Worm (Caenorhabditis elegans): Measurements from ENCODE around the gene dpy-21.
"Not testable (repeated sequence)": the region's sequence is repeated elsewhere in the genome, so short reads cannot be mapped to it uniquely, and the experiment has no call there.

Gene dpy-21

ce11 chrV:17924095-17925000 lies 24.6 kb downstream of the dpy-21 start, which contains the start of gene usp-50:
Gene usp-50, plus strand, starts transcription at chrV:17924916.
- not testable (repeated sequence) for TF ChIP-seq skn-1, nhr-12, fos-1 (tag; optimal IDR thresholded peaks at IDR 0.05)

- no peak for TF ChIP-seq nhr-23 (tag; optimal IDR thresholded peaks at IDR 0.05)
- peak; percentile 77 for TF ChIP-seq sma-3 (GFP tag; optimal IDR thresholded peaks at IDR 0.05)
- peak; percentile 17 for TF ChIP-seq lin-11 (tag; optimal IDR thresholded peaks at IDR 0.05)
- TF ChIP-seq ztf-4 (tag; optimal IDR thresholded peaks at IDR 0.05): no peak
- no peak for TF ChIP-seq mdl-1 (tag; optimal IDR thresholded peaks at IDR 0.05)
- peak; percentile 65 for TF ChIP-seq F13H6.1 (tag; optimal IDR thresholded peaks at IDR 0.05)
- TF ChIP-seq unc-62 (GFP tag; optimal IDR thresholded peaks at IDR 0.05): no peak
- peak; percentile 85 for TF ChIP-seq C34F6.9 (tag; optimal IDR thresholded peaks at IDR 0.05)
- peak; percentile 67 for TF ChIP-seq ama-1 (optimal IDR thresholded peaks at IDR 0.05)
- TF ChIP-seq mbf-1 (tag; optimal IDR thresholded peaks at IDR 0.05): no peak
- TF ChIP-seq fos-1 (tag; optimal IDR thresholded peaks at IDR 0.05): peak; percentile 12
- TF ChIP-seq ceh-16 (tag; optimal IDR thresholded peaks at IDR 0.05): no peak
- TF ChIP-seq R02D3.7 (tag; optimal IDR thresholded peaks at IDR 0.05): peak; percentile 39
- TF ChIP-seq zag-1 (tag; optimal IDR thresholded peaks at IDR 0.05): no peak
- TF ChIP-seq crh-2 (tag; optimal IDR thresholded peaks at IDR 0.05): peak; percentile 86
- no peak for TF ChIP-seq nhr-12 (tag; optimal IDR thresholded peaks at IDR 0.05)
- TF ChIP-seq gmeb-1 (tag; optimal IDR thresholded peaks at IDR 0.05): peak; percentile 99
- TF ChIP-seq dmd-4 (tag; optimal IDR thresholded peaks at IDR 0.05): no peak
- TF ChIP-seq unc-55 (GFP tag; optimal IDR thresholded peaks at IDR 0.05): peak; percentile 89
- no peak for TF ChIP-seq ztf-1 (GFP tag; conservative IDR thresholded peaks at IDR 0.05)
- no peak for TF ChIP-seq nhr-11 (tag; optimal IDR thresholded peaks at IDR 0.05)
- peak; percentile 18 for TF ChIP-seq blmp-1 (tag; optimal IDR thresholded peaks at IDR 0.05; ENCODE audit: insufficient read depth)
- TF ChIP-seq nhr-25 (tag; optimal IDR thresholded peaks at IDR 0.05): peak; percentile 67
- no peak for TF ChIP-seq nhr-237 (tag; optimal IDR thresholded peaks at IDR 0.05)
- peak; percentile 13 for TF ChIP-seq ceh-82 (tag; optimal IDR thresholded peaks at IDR 0.05)
- TF ChIP-seq ztf-11 (tag; optimal IDR thresholded peaks at IDR 0.05): no peak
- peak; percentile 71 for TF ChIP-seq egl-27 (tag; optimal IDR thresholded peaks at IDR 0.05)
- peak; percentile 65 for TF ChIP-seq nhr-21 (tag; optimal IDR thresholded peaks at IDR 0.05)
- no peak for TF ChIP-seq ZK546.5 (tag; optimal IDR thresholded peaks at IDR 0.05)
- TF ChIP-seq nhr-77 (tag; optimal IDR thresholded peaks at IDR 0.05): no peak
- peak; percentile 64 for TF ChIP-seq sem-4 (tag; optimal IDR thresholded peaks at IDR 0.05)
- no peak for TF ChIP-seq aly-2 (tag; optimal IDR thresholded peaks at IDR 0.05)
- no peak for TF ChIP-seq alr-1 (tag; optimal IDR thresholded peaks at IDR 0.05)
- TF ChIP-seq unc-39 (tag; optimal IDR thresholded peaks at IDR 0.05): no peak
- no peak for TF ChIP-seq elt-3 (tag; optimal IDR thresholded peaks at IDR 0.05)
- peak; percentile 76 for TF ChIP-seq sma-9 (GFP tag; optimal IDR thresholded peaks at IDR 0.05)
- TF ChIP-seq sma-9 (tag; optimal IDR thresholded peaks at IDR 0.05): no peak
- TF ChIP-seq lin-39 (tag; optimal IDR thresholded peaks at IDR 0.05): no peak
- TF ChIP-seq nhr-6 (tag; optimal IDR thresholded peaks at IDR 0.05): peak; percentile 72
- TF ChIP-seq skn-1 (tag; optimal IDR thresholded peaks at IDR 0.05): peak; percentile 21
- TF ChIP-seq lin-13 (GFP tag; optimal IDR thresholded peaks at IDR 0.05): peak; percentile 83
- TF ChIP-seq elt-1 (tag; optimal IDR thresholded peaks at IDR 0.05): no peak
- no peak for TF ChIP-seq Y55F3AM.14 (GFP tag; optimal IDR thresholded peaks at IDR 0.05)
- TF ChIP-seq peb-1 (tag; optimal IDR thresholded peaks at IDR 0.05): no peak
- peak; percentile 49 for TF ChIP-seq nhr-129 (tag; optimal IDR thresholded peaks at IDR 0.05)
- TF ChIP-seq lsy-2 (tag; optimal IDR thresholded peaks at IDR 0.05): peak; percentile 80 to 90
- peak; percentile 79 for TF ChIP-seq snpc-4 (tag; optimal IDR thresholded peaks at IDR 0.05)
- no peak for TF ChIP-seq nhr-10 (tag; optimal IDR thresholded peaks at IDR 0.05)
- TF ChIP-seq mab-5 (tag; optimal IDR thresholded peaks at IDR 0.05): peak; percentile 65
These were observed 27.6 kb downstream of the dpy-21 start, which contains the start of gene E01B7.2 for ce11 chrV:17921423-17921822. Gene E01B7.2, plus strand, starts transcription at chrV:17921772.
